Worm (Caenorhabditis elegans) whole organism, L2 larva: ENCODE data around the gene C25A11.2.

Experiments used
- C34F6.9 ChIP-seq: fragments of 150-350 bp; optimal IDR thresholded peaks from 2 replicates; lab custom pipeline; 2014; ENCODE audit warnings: missing biosample characterization, missing genetic modification characterization
- F13H6.1 ChIP-seq: sonication (generic microtip); optimal IDR thresholded peaks from 2 replicates; lab custom pipeline; 2016; ENCODE audit warnings: missing genetic modification characterization, missing compliant biosample characterization
- alr-1 ChIP-seq: fragments of 150-350 bp; optimal IDR thresholded peaks from 2 replicates; lab custom pipeline; 2014; ENCODE audit warnings: missing biosample characterization, missing genetic modification characterization
- blmp-1 ChIP-seq: sonication (generic microtip); optimal IDR thresholded peaks from 2 replicates; lab custom pipeline; 2017; ENCODE audit warnings: missing genetic modification characterization, mild to moderate bottlenecking, missing compliant biosample characterization, antibody characterized with exemption, moderate library complexity; ENCODE audit not compliant: insufficient read depth
- ceh-16 ChIP-seq: fragments of 150-350 bp; optimal IDR thresholded peaks from 2 replicates; lab custom pipeline; 2014; ENCODE audit warnings: missing biosample characterization, missing genetic modification characterization
- ceh-82 ChIP-seq: fragments of 150-350 bp; optimal IDR thresholded peaks from 2 replicates; lab custom pipeline; 2014; ENCODE audit warnings: missing biosample characterization, missing genetic modification characterization
- crh-2 ChIP-seq: sonication (generic microtip); optimal IDR thresholded peaks from 2 replicates; lab custom pipeline; 2017; ENCODE audit warnings: missing biosample characterization, missing genetic modification characterization
- egl-27 ChIP-seq: sonication (generic microtip); optimal IDR thresholded peaks from 3 replicates; lab custom pipeline; 2017; ENCODE audit warnings: missing biosample characterization, missing genetic modification reagents, missing genetic modification characterization
- elt-1 ChIP-seq: fragments of 150-350 bp; optimal IDR thresholded peaks from 2 replicates; lab custom pipeline; 2014; ENCODE audit warnings: missing biosample characterization, missing genetic modification characterization
- fos-1 ChIP-seq: fragments of 150-350 bp; optimal IDR thresholded peaks from 2 replicates; lab custom pipeline; 2014; ENCODE audit warnings: missing biosample characterization, missing genetic modification characterization
- gmeb-1 ChIP-seq: fragments of 150-350 bp; optimal IDR thresholded peaks from 2 replicates; lab custom pipeline; 2014; ENCODE audit warnings: missing biosample characterization, missing genetic modification characterization
- lin-11 ChIP-seq: fragments of 150-350 bp; sonication (generic microtip); optimal IDR thresholded peaks from 2 replicates; lab custom pipeline; 2014; ENCODE audit warnings: missing biosample characterization, missing genetic modification characterization, inconsistent platforms, mixed read lengths
- lin-13 ChIP-seq: fragments of 150-350 bp; optimal IDR thresholded peaks from 2 replicates; lab custom pipeline; 2014; ENCODE audit warnings: missing biosample characterization, missing genetic modification reagents, missing genetic modification characterization
- lsy-2 ChIP-seq, 2 experiments: fragments of 150-350 bp in 1 of 2; sonication (generic microtip) in 1 of 2; optimal IDR thresholded peaks; 2 replicates each; lab custom pipeline; 2014 to 2017; ENCODE audit warnings: missing biosample characterization in 2 of 2, missing genetic modification characterization in 2 of 2
- mab-5 ChIP-seq: fragments of 150-350 bp; optimal IDR thresholded peaks from 2 replicates; lab custom pipeline; 2014; ENCODE audit warnings: missing biosample characterization, missing genetic modification characterization
- mdl-1 ChIP-seq, 2 experiments: fragments of 150-350 bp in 1 of 2; sonication (generic microtip) in 1 of 2; optimal IDR thresholded peaks; 2 replicates each; lab custom pipeline; 2017; ENCODE audit warnings: missing biosample characterization in 2 of 2, missing genetic modification characterization in 2 of 2
- nhr-10 ChIP-seq: sonication (generic microtip); optimal IDR thresholded peaks from 2 replicates; lab custom pipeline; 2017; ENCODE audit warnings: missing biosample characterization, missing genetic modification characterization
- nhr-11 ChIP-seq: fragments of 150-350 bp; optimal IDR thresholded peaks from 2 replicates; lab custom pipeline; 2014; ENCODE audit warnings: missing biosample characterization, missing genetic modification characterization
- nhr-12 ChIP-seq: fragments of 150-350 bp; optimal IDR thresholded peaks from 2 replicates; lab custom pipeline; 2014; ENCODE audit warnings: missing biosample characterization, missing genetic modification characterization
- nhr-129 ChIP-seq: fragments of 150-350 bp; optimal IDR thresholded peaks from 2 replicates; lab custom pipeline; 2014; ENCODE audit warnings: missing biosample characterization, missing genetic modification characterization
- nhr-21 ChIP-seq: fragments of 150-350 bp; optimal IDR thresholded peaks from 2 replicates; lab custom pipeline; 2014; ENCODE audit warnings: missing biosample characterization, missing genetic modification characterization
- nhr-23 ChIP-seq: fragments of 150-350 bp; optimal IDR thresholded peaks from 2 replicates; lab custom pipeline; 2014; ENCODE audit warnings: missing biosample characterization, missing genetic modification reagents, missing genetic modification characterization
- nhr-25 ChIP-seq: fragments of 150-350 bp; sonication (generic microtip); optimal IDR thresholded peaks from 3 replicates; lab custom pipeline; 2014; ENCODE audit warnings: missing biosample characterization, missing genetic modification characterization
- sem-4 ChIP-seq: fragments of 150-350 bp; optimal IDR thresholded peaks from 2 replicates; lab custom pipeline; 2014; ENCODE audit warnings: missing biosample characterization, missing genetic modification reagents, missing genetic modification characterization
- skn-1 ChIP-seq: sonication (generic microtip); optimal IDR thresholded peaks from 2 replicates; lab custom pipeline; 2017; ENCODE audit warnings: missing biosample characterization, missing genetic modification characterization
- sma-3 ChIP-seq: sonication (generic microtip); optimal IDR thresholded peaks from 2 replicates; lab custom pipeline; 2016; ENCODE audit warnings: missing genetic modification reagents, missing genetic modification characterization, missing compliant biosample characterization
- sma-9 ChIP-seq, 2 experiments: fragments of 150-350 bp in 1 of 2; sonication (generic microtip) in 1 of 2; optimal IDR thresholded peaks; 2 replicates each; lab custom pipeline; 2014 to 2016; ENCODE audit warnings: missing genetic modification characterization in 2 of 2, mild to moderate bottlenecking in 1 of 2, missing biosample characterization in 1 of 2, missing compliant biosample characterization in 1 of 2, missing genetic modification reagents in 1 of 2, moderate library complexity in 1 of 2
- snpc-4 ChIP-seq: fragments of 150-350 bp; optimal IDR thresholded peaks from 2 replicates; lab custom pipeline; 2014; ENCODE audit warnings: missing biosample characterization, missing genetic modification characterization
- unc-39 ChIP-seq: fragments of 150-350 bp; optimal IDR thresholded peaks from 2 replicates; lab custom pipeline; 2014; ENCODE audit warnings: missing biosample characterization, missing genetic modification characterization
- unc-55 ChIP-seq: fragments of 150-350 bp; sonication (generic microtip); optimal IDR thresholded peaks from 3 replicates; lab custom pipeline; 2014; ENCODE audit warnings: missing biosample characterization, missing genetic modification reagents, missing genetic modification characterization
- unc-62 ChIP-seq: fragments of 150-350 bp; optimal IDR thresholded peaks from 2 replicates; lab custom pipeline; 2014; ENCODE audit warnings: missing biosample characterization, missing genetic modification reagents, missing genetic modification characterization
- zag-1 ChIP-seq: fragments of 150-350 bp; optimal IDR thresholded peaks from 2 replicates; lab custom pipeline; 2014; ENCODE audit warnings: missing biosample characterization, missing genetic modification characterization
- ztf-1 ChIP-seq: fragments of 200-800 bp; sonication (Bioruptor generic); conservative IDR thresholded peaks from 2 replicates; pipeline ENCODE4 v1.3.6; 2022; ENCODE audit warnings: missing genetic modification characterization, missing compliant biosample characterization
- ztf-4 ChIP-seq: fragments of 150-350 bp; optimal IDR thresholded peaks from 2 replicates; lab custom pipeline; 2014; ENCODE audit warnings: missing biosample characterization, missing genetic modification characterization

C25A11.2 gene

DNA sequence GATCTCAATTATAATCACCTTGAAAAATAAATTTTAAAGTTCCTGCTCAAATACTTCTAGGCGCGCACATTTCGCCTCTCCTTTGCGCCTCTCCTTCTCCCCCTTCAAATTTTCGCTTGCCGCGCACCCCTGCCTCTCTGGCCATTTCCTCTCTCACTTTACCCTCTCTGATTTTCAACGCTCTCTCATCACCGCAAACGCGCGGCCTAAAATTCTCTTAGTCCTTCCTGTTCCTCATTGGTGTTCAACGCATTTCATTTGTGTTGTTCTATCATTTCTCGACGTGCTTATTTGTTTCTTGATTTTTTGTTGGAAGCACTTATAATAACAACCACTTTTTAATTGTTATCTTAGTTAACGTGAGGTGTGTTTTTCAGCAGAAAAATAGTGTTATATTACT, at the start of gene C25A11.2:
Gene C25A11.2 (plus strand): TSS at position 238 of the 400 bp plus-strand sequence.
- TF ChIP-seq gmeb-1 (peak; percentile 27), ztf-4 (no peak), unc-55 (GFP tag; lab: Kevin White, UChicago) (peak; percentile 55), lin-13 (GFP tag; lab: Kevin White, UChicago) (peak; percentile 42), sma-3 (GFP tag; lab: Kevin White, UChicago) (peak; percentile 16), F13H6.1 (tag; lab: Kevin White, UChicago) (peak; percentile 64), nhr-23 (tag; lab: Kevin White, UChicago) (no peak), C34F6.9 (tag; lab: Kevin White, UChicago) (peak; percentile 72), crh-2 (tag; lab: Kevin White, UChicago) (peak; percentile 33), lsy-2 (tag; optimal IDR thresholded peaks at IDR 0.05; lab: Kevin White, UChicago) (peak in 1 of 2 experiments; percentile 60), nhr-129 (tag; lab: Kevin White, UChicago) (peak; percentile 57), sma-9 (GFP tag; optimal IDR thresholded peaks at IDR 0.05; lab: Kevin White, UChicago) (peak; percentile 18), sma-9 (tag; optimal IDR thresholded peaks at IDR 0.05; lab: Kevin White, UChicago) (no peak), mab-5 (tag; lab: Kevin White, UChicago) (no peak), nhr-10 (tag; lab: Kevin White, UChicago) (no peak), nhr-11 (tag; lab: Kevin White, UChicago) (no peak)

DNA sequence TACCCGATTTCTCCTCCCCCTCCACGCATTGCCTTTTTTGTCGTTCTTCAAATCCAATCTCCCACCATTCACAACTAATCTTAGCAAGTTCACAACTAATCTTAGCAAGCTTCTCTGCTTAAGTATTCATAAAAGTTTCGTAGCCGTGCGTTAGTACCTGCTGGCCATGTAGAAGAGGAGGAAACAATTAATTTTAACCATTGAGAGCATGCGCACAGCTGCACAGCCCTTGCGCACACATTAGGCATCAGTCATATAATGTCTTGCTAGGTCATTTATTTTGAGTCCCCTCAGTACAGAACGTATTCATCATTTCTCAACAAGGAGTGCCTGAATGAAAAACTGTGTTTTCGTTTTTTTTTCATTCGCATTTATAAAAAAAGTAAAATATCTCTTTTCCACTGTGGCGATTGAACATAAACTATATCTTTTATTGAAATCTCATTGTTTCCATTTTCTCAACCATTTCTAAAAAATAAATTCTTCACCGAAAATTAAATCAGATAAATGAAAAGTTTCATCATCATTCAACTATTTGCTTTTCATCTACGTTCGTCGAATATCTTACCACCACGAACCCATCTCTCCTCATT, 46.5 kb upstream of the C25A11.2 start:
- TF ChIP-seq lsy-2 (tag; optimal IDR thresholded peaks at IDR 0.05; lab: Kevin White, UChicago) (no peak), unc-55 (GFP tag; lab: Kevin White, UChicago) (peak; percentile 7)

DNA sequence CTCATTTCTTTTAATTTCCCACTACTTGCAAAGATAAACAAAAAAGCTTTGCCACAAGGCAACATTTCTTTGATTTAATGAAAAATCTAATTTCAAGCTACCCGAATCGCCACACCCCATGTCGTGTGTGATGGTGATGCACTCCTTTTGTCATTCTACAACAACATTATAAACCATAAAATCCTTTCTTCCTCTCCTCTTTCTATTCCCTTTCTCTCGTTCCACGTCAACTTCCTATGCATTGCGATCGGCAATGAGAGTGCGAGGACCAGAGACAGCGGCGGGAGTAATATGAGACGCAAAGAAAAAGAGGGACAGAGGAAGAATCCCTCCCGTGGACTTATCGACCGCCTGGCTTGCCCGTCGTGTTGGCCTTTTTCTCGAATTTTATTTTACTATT, 45.8 kb upstream of the C25A11.2 start:
- TF ChIP-seq sma-3 (GFP tag; lab: Kevin White, UChicago) (peak; percentile 29), snpc-4 (tag; lab: Kevin White, UChicago) (peak; percentile 4), nhr-12 (no peak), crh-2 (tag; lab: Kevin White, UChicago) (peak; percentile 85), mab-5 (tag; lab: Kevin White, UChicago) (no peak), unc-62 (GFP tag; lab: Kevin White, UChicago) (no peak), egl-27 (tag; lab: Kevin White, UChicago) (no peak), nhr-25 (tag; lab: Kevin White, UChicago) (peak; percentile 36), zag-1 (tag; lab: Kevin White, UChicago) (no peak), ceh-16 (no peak), unc-55 (GFP tag; lab: Kevin White, UChicago) (peak; percentile 50), sma-9 (GFP tag; optimal IDR thresholded peaks at IDR 0.05; lab: Kevin White, UChicago) (peak; percentile 48), sma-9 (tag; optimal IDR thresholded peaks at IDR 0.05; lab: Kevin White, UChicago) (no peak), ceh-82 (tag; lab: Kevin White, UChicago) (no peak), ztf-4 (no peak), lin-13 (GFP tag; lab: Kevin White, UChicago) (peak; percentile 37), sem-4 (tag; lab: Kevin White, UChicago) (peak; percentile 57), alr-1 (tag; lab: Kevin White, UChicago) (no peak), fos-1 (peak; percentile 60), nhr-21 (peak; percentile 33), C34F6.9 (tag; lab: Kevin White, UChicago) (peak; percentile 75), nhr-129 (tag; lab: Kevin White, UChicago) (peak; percentile 78), F13H6.1 (tag; lab: Kevin White, UChicago) (peak; percentile 61), elt-1 (tag; lab: Kevin White, UChicago) (no peak), unc-39 (tag; lab: Kevin White, UChicago) (no peak), ztf-1 (no peak), mdl-1 (tag; optimal IDR thresholded peaks at IDR 0.05; lab: Kevin White, UChicago) (no peak)

DNA sequence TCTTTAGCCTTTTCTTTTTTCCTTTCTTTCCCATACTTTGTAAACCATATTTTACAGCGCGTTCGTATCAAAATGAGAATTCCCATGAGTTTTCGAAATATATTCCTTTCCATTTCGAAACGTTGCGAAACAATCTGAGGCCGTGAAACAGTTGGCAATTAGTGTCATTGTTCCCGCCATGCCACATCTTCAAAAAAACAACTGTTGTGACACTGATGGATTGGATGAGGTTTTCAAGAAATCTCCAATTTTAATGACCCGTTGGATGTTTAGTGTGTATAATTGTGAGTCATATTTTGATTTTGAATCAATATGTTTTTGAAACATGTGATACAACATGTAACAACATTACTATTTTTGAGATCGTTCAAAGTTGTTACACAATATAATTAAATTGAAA, 44.8 kb upstream of the C25A11.2 start:
- TF ChIP-seq C34F6.9 (tag; lab: Kevin White, UChicago) (peak; percentile 43), skn-1 (tag; lab: Kevin White, UChicago) (no peak), nhr-129 (tag; lab: Kevin White, UChicago) (peak; percentile 50)

DNA sequence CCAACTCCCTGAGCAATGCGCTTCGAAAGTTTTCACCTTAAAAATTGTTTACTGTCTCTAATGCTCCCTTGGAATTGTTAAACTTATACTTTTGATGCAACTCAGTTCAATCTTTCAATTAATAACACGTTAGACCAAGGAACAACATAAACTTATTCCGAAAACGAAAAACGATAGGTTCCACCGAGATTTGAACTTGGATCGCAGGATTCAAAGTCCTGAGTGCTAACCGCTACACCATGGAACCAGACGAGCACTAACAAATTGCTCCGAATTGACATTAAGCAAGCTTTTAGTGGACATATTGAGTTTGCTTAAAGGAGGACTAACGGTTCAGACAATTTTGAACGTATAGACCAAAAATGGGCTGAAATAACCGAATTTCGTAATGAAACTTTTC, 39.4 kb upstream of the C25A11.2 start:
- no peak for TF ChIP-seq nhr-12
- TF ChIP-seq mdl-1 (tag; optimal IDR thresholded peaks at IDR 0.05; lab: Kevin White, UChicago), result no peak
- TF ChIP-seq ceh-82 (tag; lab: Kevin White, UChicago), result no peak
- no peak for TF ChIP-seq skn-1 (tag; lab: Kevin White, UChicago)
- TF ChIP-seq F13H6.1 (tag; lab: Kevin White, UChicago), result no peak
- no peak for TF ChIP-seq sma-9 (GFP tag; optimal IDR thresholded peaks at IDR 0.05; lab: Kevin White, UChicago)
- no peak for TF ChIP-seq sma-9 (tag; optimal IDR thresholded peaks at IDR 0.05; lab: Kevin White, UChicago)
- no peak for TF ChIP-seq alr-1 (tag; lab: Kevin White, UChicago)
- TF ChIP-seq blmp-1 (tag; lab: Kevin White, UChicago), result no peak
- no peak for TF ChIP-seq lin-11 (tag; lab: Kevin White, UChicago)
- TF ChIP-seq ceh-16, result no peak
- no peak for TF ChIP-seq zag-1 (tag; lab: Kevin White, UChicago)
